Fruit fly (Drosophila melanogaster): Measurements from ENCODE around the gene tomboy20.
A peak's percentile ranks its signal among the peaks of the same experiment; 100 is the strongest.

tomboy20 gene

DNA sequence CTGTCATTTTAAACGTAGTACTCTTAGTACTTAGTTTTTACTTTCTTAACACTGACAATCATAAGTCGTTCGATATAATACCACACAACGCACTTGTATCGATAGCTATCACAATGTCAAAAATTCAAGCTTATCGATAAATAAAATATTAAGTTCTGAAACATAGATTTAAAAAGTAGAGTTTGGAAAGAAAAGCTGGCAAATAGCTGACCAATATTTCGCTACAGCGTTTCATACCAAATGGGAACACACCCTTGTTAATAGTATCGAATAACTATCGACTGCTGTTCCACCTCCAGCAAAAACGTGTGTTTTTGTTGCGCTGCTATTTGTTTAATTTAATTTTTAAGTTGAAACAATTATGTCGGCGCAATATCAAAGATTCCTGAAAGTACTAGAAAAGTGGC lies 39.4 kb downstream of the tomboy20 start, which contains the start of the genes pug, CG14683 and CG46459 (continued):
- peak; percentile 95 for TF ChIP-seq amos (GFP tag; IDR thresholded peaks at IDR 0.05; ENCODE audit: partially characterized antibody)
- TF ChIP-seq ttk (GFP tag; IDR thresholded peaks at IDR 0.05), result no peak
- peak; percentile 8 for TF ChIP-seq Chrac-16 (GFP tag; optimal IDR thresholded peaks at IDR 0.05)
- peak; percentile 64 for TF ChIP-seq CG2120 (GFP tag; optimal IDR thresholded peaks at IDR 0.05)
- no peak for TF ChIP-seq Lpt (GFP tag; optimal IDR thresholded peaks at IDR 0.05)
- no peak for TF ChIP-seq CG11085 (GFP tag; IDR thresholded peaks at IDR 0.05)
- no peak for TF ChIP-seq kni (GFP tag; optimal IDR thresholded peaks at IDR 0.05)
- no peak for TF ChIP-seq CG3407 (GFP tag; optimal IDR thresholded peaks at IDR 0.05)
- TF ChIP-seq mam (GFP tag; optimal IDR thresholded peaks at IDR 0.05), result peak; percentile 71
- peak; percentile 31 for TF ChIP-seq grau (tag; optimal IDR thresholded peaks at IDR 0.05)
- TF ChIP-seq CG18011 (GFP tag; optimal IDR thresholded peaks at IDR 0.05), result peak; percentile 2
- peak; percentile 99 for TF ChIP-seq CG13287 (GFP tag; IDR thresholded peaks at IDR 0.05; ENCODE audit: partially characterized antibody)
- TF ChIP-seq Camta (GFP tag; optimal IDR thresholded peaks at IDR 0.05), result peak; percentile 58
- TF ChIP-seq CG15696 (tag; optimal IDR thresholded peaks at IDR 0.05), result peak; percentile 2
- peak; percentile 11 for TF ChIP-seq Sox102F (GFP tag; optimal IDR thresholded peaks at IDR 0.05)
- peak; percentile 26 for TF ChIP-seq dmrt11E (tag; optimal IDR thresholded peaks at IDR 0.05)
- TF ChIP-seq Med (GFP tag), result peak; percentile 97
- TF ChIP-seq sisA (GFP tag; IDR thresholded peaks at IDR 0.05), result 0 out of 2 replicates have a peak, but pooled peaks have one; percentile 6
- peak; percentile 23 for TF ChIP-seq CG1603 (tag; optimal IDR thresholded peaks at IDR 0.05)
- no peak for TF ChIP-seq Doc2 (GFP tag; IDR thresholded peaks at IDR 0.05)
- no peak for TF ChIP-seq prd (optimal IDR thresholded peaks at IDR 0.05)
- TF ChIP-seq prd (GFP tag; IDR thresholded peaks at IDR 0.05), result peak; percentile 48; the same call in 1 of the 3 replicates
- peak; percentile 87 for TF ChIP-seq CG7963 (GFP tag; IDR thresholded peaks at IDR 0.05; ENCODE audit: partially characterized antibody)
- no peak for TF ChIP-seq Lim3 (GFP tag; IDR thresholded peaks at IDR 0.05)
- TF ChIP-seq lilli (GFP tag; optimal IDR thresholded peaks at IDR 0.05), result peak; percentile 74
- TF ChIP-seq CG42726 (GFP tag; IDR thresholded peaks at IDR 0.05; ENCODE audit: partially characterized antibody), result peak; percentile 80; the same call in 1 of the 2 replicates
- peak; percentile 14 for TF ChIP-seq B-H2 (GFP tag; optimal IDR thresholded peaks at IDR 0.05)
- no peak for TF ChIP-seq CkIIα-i1 (GFP tag; IDR thresholded peaks at IDR 0.05)
- TF ChIP-seq CoRest (tag; optimal IDR thresholded peaks at IDR 0.05), result peak; percentile 41
- peak; percentile 25 for TF ChIP-seq Nf-YC (tag; optimal IDR thresholded peaks at IDR 0.05)
- TF ChIP-seq CG1832 (GFP tag; optimal IDR thresholded peaks at IDR 0.05), result no peak
- no peak for TF ChIP-seq CG6813 (GFP tag; optimal IDR thresholded peaks at IDR 0.05)
- TF ChIP-seq CG10654 (GFP tag; optimal IDR thresholded peaks at IDR 0.05), result peak; percentile 36
- peak; percentile 5 for TF ChIP-seq btn (GFP tag; optimal IDR thresholded peaks at IDR 0.05)
- TF ChIP-seq BEAF-32 (GFP tag; optimal IDR thresholded peaks at IDR 0.05), result peak; percentile 94
- TF ChIP-seq HmgZ (tag; optimal IDR thresholded peaks at IDR 0.05), result peak; percentile 24
- TF ChIP-seq E2f1 (GFP tag; IDR thresholded peaks at IDR 0.05), result no peak
- TF ChIP-seq al (GFP tag; IDR thresholded peaks at IDR 0.05), result peak; percentile 21; the same call in 1 of the 2 replicates
- peak; percentile 97 for TF ChIP-seq vnd (GFP tag; IDR thresholded peaks at IDR 0.05; ENCODE audit: partially characterized antibody)
- TF ChIP-seq Dref (GFP tag; IDR thresholded peaks at IDR 0.05), result peak; percentile 77
- TF ChIP-seq sqz (GFP tag; optimal IDR thresholded peaks at IDR 0.05), result no peak
- no peak for TF ChIP-seq CG16779 (GFP tag; IDR thresholded peaks at IDR 0.05)
- no peak for TF ChIP-seq CG3065 (GFP tag; optimal IDR thresholded peaks at IDR 0.05)
- peak; percentile 8 for TF ChIP-seq CG8388 (GFP tag; optimal IDR thresholded peaks at IDR 0.05)
- TF ChIP-seq hb (GFP tag; IDR thresholded peaks at IDR 0.05; ENCODE audit: partially characterized antibody), result peak; percentile 97
- TF ChIP-seq Oaz (GFP tag; IDR thresholded peaks at IDR 0.05), result no peak
- no peak for TF ChIP-seq Trl (optimal IDR thresholded peaks at IDR 0.05)
- TF ChIP-seq Trl (GFP tag; optimal IDR thresholded peaks at IDR 0.05), result peak; percentile 73
- peak; percentile 66 for TF ChIP-seq ems (GFP tag; optimal IDR thresholded peaks at IDR 0.05)
- TF ChIP-seq CG4328 (GFP tag; optimal IDR thresholded peaks at IDR 0.05), result no peak
- no peak for TF ChIP-seq repo (GFP tag; optimal IDR thresholded peaks at IDR 0.05)

All from whole organism, embryonic.